Fruit fly (Drosophila melanogaster) Kc167 (cell line): ENCODE results near the gene CG13694.

ENCODE experiments used
- Myc ChIP-seq: fragments of >200 bp; optimal IDR thresholded peaks from 2 replicates; lab custom pipeline; 2017; ENCODE audit warnings: missing external identifiers
- Sin3A ChIP-seq: fragments of >200 bp; optimal IDR thresholded peaks from 2 replicates; lab custom pipeline; 2018; ENCODE audit warnings: missing external identifiers
- h ChIP-seq: fragments of >200 bp; optimal IDR thresholded peaks from 3 replicates; lab custom pipeline; 2018; ENCODE audit warnings: missing external identifiers
- insv ChIP-seq: fragments of >200 bp; optimal IDR thresholded peaks from 3 replicates; lab custom pipeline; 2018; ENCODE audit warnings: missing external identifiers
- psq ChIP-seq: fragments of >200 bp; optimal IDR thresholded peaks from 2 replicates; lab custom pipeline; 2017; ENCODE audit warnings: missing external identifiers
- ttk ChIP-seq: sonication (Bioruptor generic); optimal IDR thresholded peaks from 2 replicates; lab custom pipeline; 2017; ENCODE audit warnings: missing external identifiers

Gene CG13694

dm6 chr2L:140849-141248, 24.6 kb upstream of the CG13694 start, which contains the start of the genes CG31975 and ovm:
Gene CG31975, minus strand, starts transcription at chr2L:140992.
Gene ovm, minus strand, starts transcription at chr2L:140992.
- no peak for TF ChIP-seq Sin3A
- TF ChIP-seq ttk (lab: Kevin White, UChicago): no peak
- TF ChIP-seq h (lab: Kevin White, UChicago): no peak
- TF ChIP-seq Myc (lab: Kevin White, UChicago): no peak
- no peak for TF ChIP-seq psq (lab: Kevin White, UChicago)

dm6 chr2L:139610-140009, 23.3 kb upstream of the CG13694 start:
- TF ChIP-seq Sin3A (no peak), psq (lab: Kevin White, UChicago) (no peak), h (lab: Kevin White, UChicago) (no peak), insv (no peak), ttk (lab: Kevin White, UChicago) (no peak), Myc (lab: Kevin White, UChicago) (no peak)

dm6 chr2L:138063-138462, 21.8 kb upstream of the CG13694 start:
- TF ChIP-seq Sin3A (no peak), Myc (lab: Kevin White, UChicago) (no peak), h (lab: Kevin White, UChicago) (no peak), psq (lab: Kevin White, UChicago) (no peak), insv (no peak), ttk (lab: Kevin White, UChicago) (no peak)

- no peak for TF ChIP-seq h (lab: Kevin White, UChicago)
- no peak for TF ChIP-seq ttk (lab: Kevin White, UChicago)
- TF ChIP-seq insv: no peak
- TF ChIP-seq psq (lab: Kevin White, UChicago): no peak
- TF ChIP-seq Myc (lab: Kevin White, UChicago): no peak
- TF ChIP-seq Sin3A: no peak
These were observed 20.7 kb upstream of the CG13694 start for dm6 chr2L:136747-137709.

- TF ChIP-seq ttk (lab: Kevin White, UChicago) (no peak), psq (lab: Kevin White, UChicago) (no peak), insv (no peak), h (lab: Kevin White, UChicago) (no peak), Myc (lab: Kevin White, UChicago) (no peak), Sin3A (no peak)
These were observed 19.8 kb upstream of the CG13694 start for dm6 chr2L:136131-136426.

dm6 chr2L:135383-136130, 19.3 kb upstream of the CG13694 start:
- TF ChIP-seq insv: no peak
- no peak for TF ChIP-seq h (lab: Kevin White, UChicago)
- no peak for TF ChIP-seq ttk (lab: Kevin White, UChicago)
- TF ChIP-seq Myc (lab: Kevin White, UChicago): no peak
- no peak for TF ChIP-seq psq (lab: Kevin White, UChicago)
- TF ChIP-seq Sin3A: no peak

dm6 chr2L:134563-135382, 18.5 kb upstream of the CG13694 start:
- TF ChIP-seq Sin3A (no peak), Myc (lab: Kevin White, UChicago) (no peak), insv (no peak), ttk (lab: Kevin White, UChicago) (no peak), h (lab: Kevin White, UChicago) (no peak), psq (lab: Kevin White, UChicago) (no peak)

- TF ChIP-seq Sin3A: no peak
- TF ChIP-seq Myc (lab: Kevin White, UChicago): no peak
- TF ChIP-seq ttk (lab: Kevin White, UChicago): no peak
- TF ChIP-seq psq (lab: Kevin White, UChicago): no peak
- no peak for TF ChIP-seq insv
- no peak for TF ChIP-seq h (lab: Kevin White, UChicago)
These were observed 15.4 kb upstream of the CG13694 start, which contains the start of gene Gs1 for dm6 chr2L:131466-132270. Gene Gs1, plus strand, starts transcription at chr2L:132077.

- no peak for TF ChIP-seq Sin3A
- TF ChIP-seq psq (lab: Kevin White, UChicago): no peak
- TF ChIP-seq h (lab: Kevin White, UChicago): no peak
- no peak for TF ChIP-seq Myc (lab: Kevin White, UChicago)
- no peak for TF ChIP-seq ttk (lab: Kevin White, UChicago)
- TF ChIP-seq insv: no peak
These were observed 14.4 kb upstream of the CG13694 start, which contains the start of gene CG3164 for dm6 chr2L:130691-131090. Gene CG3164, minus strand, starts transcription at chr2L:130791.
